Worm (Caenorhabditis elegans) whole organism, young adult: Measurements from ENCODE around the gene R01H2.1.

Source experiments
- B0019.2 ChIP-seq: fragments of 200-800 bp; sonication (Bioruptor generic); conservative IDR thresholded peaks from 2 replicates; pipeline ENCODE4 v1.3.6; 2022; ENCODE audit warnings: missing genetic modification reagents, missing genetic modification characterization, missing compliant biosample characterization
- F10E7.11 ChIP-seq: sonication (generic microtip); optimal IDR thresholded peaks from 2 replicates; lab custom pipeline; 2017; ENCODE audit warnings: mild to moderate bottlenecking, missing genetic modification characterization, moderate library complexity, missing compliant biosample characterization
- F22D6.2 ChIP-seq: sonication (generic microtip); optimal IDR thresholded peaks from 2 replicates; lab custom pipeline; 2016; ENCODE audit warnings: mild to moderate bottlenecking, missing genetic modification characterization, missing compliant biosample characterization
- F23B12.7 ChIP-seq: sonication (generic microtip); optimal IDR thresholded peaks from 2 replicates; lab custom pipeline; 2017; ENCODE audit warnings: missing genetic modification characterization, mild to moderate bottlenecking, missing compliant biosample characterization, antibody characterized with exemption, moderate library complexity; ENCODE audit not compliant: insufficient read depth
- F52B5.7 ChIP-seq: sonication (generic microtip); optimal IDR thresholded peaks from 2 replicates; lab custom pipeline; 2016; ENCODE audit warnings: mild to moderate bottlenecking, missing genetic modification characterization, missing compliant biosample characterization
- F57C9.4 ChIP-seq: sonication (generic microtip); optimal IDR thresholded peaks from 2 replicates; lab custom pipeline; 2017; ENCODE audit warnings: mild to moderate bottlenecking, missing genetic modification characterization, missing compliant biosample characterization
- Y53F4B.3 ChIP-seq: fragments of 200-800 bp; sonication (Bioruptor generic); IDR thresholded peaks from 2 replicates; pipeline ENCODE4 v1.3.6; 2022; ENCODE audit warnings: missing genetic modification reagents, missing genetic modification characterization, missing compliant biosample characterization
- Y79H2A.3 ChIP-seq: fragments of 200-800 bp; sonication (Bioruptor generic); conservative IDR thresholded peaks from 2 replicates; pipeline ENCODE4 v1.3.6; 2022; ENCODE audit warnings: missing genetic modification reagents, missing genetic modification characterization, missing compliant biosample characterization
- aptf-3 ChIP-seq: fragments of 200-800 bp; sonication (Bioruptor generic); IDR thresholded peaks from 2 replicates; pipeline ENCODE4 v1.3.6; 2022; ENCODE audit warnings: missing genetic modification characterization, missing compliant biosample characterization
- attf-3 ChIP-seq: fragments of 200-800 bp; sonication (Bioruptor generic); conservative IDR thresholded peaks from 2 replicates; pipeline ENCODE4 v1.3.6; 2022; ENCODE audit warnings: missing genetic modification reagents, missing genetic modification characterization, missing compliant biosample characterization
- attf-5 ChIP-seq: fragments of 200-800 bp; sonication (Bioruptor generic); optimal IDR thresholded peaks from 2 replicates; lab custom pipeline; 2018; ENCODE audit warnings: mild to moderate bottlenecking, missing genetic modification characterization, missing compliant biosample characterization
- attf-6 ChIP-seq: fragments of 200-800 bp; sonication (Bioruptor generic); IDR thresholded peaks from 2 replicates; pipeline ENCODE4 v1.3.6; 2022; ENCODE audit warnings: missing genetic modification reagents, missing genetic modification characterization, missing compliant biosample characterization
- bed-2 ChIP-seq: fragments of 200-800 bp; sonication (Bioruptor generic); IDR thresholded peaks from 2 replicates; pipeline ENCODE4 v1.3.6; 2022; ENCODE audit warnings: missing genetic modification reagents, missing genetic modification characterization, missing compliant biosample characterization
- cebp-1 ChIP-seq, 2 experiments: fragments of 200-800 bp in 1 of 2; sonication (Bioruptor generic) in 1 of 2; sonication (generic microtip) in 1 of 2; IDR thresholded peaks in 1 of 2; optimal IDR thresholded peaks in 1 of 2; 2 replicates each; pipeline versions ENCODE4 v1.3.6 to Lab custom; 2017 to 2022; ENCODE audit warnings: missing compliant biosample characterization in 2 of 2, missing genetic modification characterization in 2 of 2, mild to moderate bottlenecking in 1 of 2, missing genetic modification reagents in 1 of 2, moderate library complexity in 1 of 2
- ceh-91 ChIP-seq: fragments of 200-800 bp; sonication (Bioruptor generic); IDR thresholded peaks from 2 replicates; pipeline ENCODE4 v1.3.6; 2022; ENCODE audit warnings: missing genetic modification reagents, missing genetic modification characterization, missing compliant biosample characterization
- chd-7 ChIP-seq: sonication (generic microtip); optimal IDR thresholded peaks from 2 replicates; lab custom pipeline; 2016; ENCODE audit warnings: mild to moderate bottlenecking, missing genetic modification characterization, moderate library complexity, missing compliant biosample characterization
- egl-18 ChIP-seq: fragments of 200-800 bp; sonication (Bioruptor generic); IDR thresholded peaks from 2 replicates; pipeline ENCODE4 v1.3.6; 2022; ENCODE audit warnings: missing genetic modification reagents, missing genetic modification characterization, missing compliant biosample characterization
- egrh-3 ChIP-seq: fragments of 200-800 bp; sonication (Bioruptor generic); IDR thresholded peaks from 2 replicates; pipeline ENCODE4 v1.3.6; 2022; ENCODE audit warnings: missing genetic modification reagents, missing genetic modification characterization, missing compliant biosample characterization
- fkh-3 ChIP-seq: sonication (generic microtip); optimal IDR thresholded peaks from 2 replicates; lab custom pipeline; 2016; ENCODE audit warnings: mild to moderate bottlenecking, missing genetic modification characterization, missing compliant biosample characterization
- him-1 ChIP-seq: sonication (generic microtip); optimal IDR thresholded peaks from 2 replicates; lab custom pipeline; 2016; ENCODE audit warnings: missing genotype, missing genetic modification reagents, missing genetic modification characterization, missing compliant biosample characterization
- hlh-12 ChIP-seq: sonication (generic microtip); optimal IDR thresholded peaks from 2 replicates; lab custom pipeline; 2016; ENCODE audit warnings: missing genetic modification characterization, missing compliant biosample characterization
- hlh-26 ChIP-seq: fragments of 200-800 bp; sonication (Bioruptor generic); conservative IDR thresholded peaks from 2 replicates; pipeline ENCODE4 v1.3.6; 2022; ENCODE audit warnings: missing genetic modification reagents, missing genetic modification characterization, missing compliant biosample characterization
- hmg-1.2 ChIP-seq: fragments of 200-800 bp; sonication (Bioruptor generic); IDR thresholded peaks from 2 replicates; pipeline ENCODE4 v1.3.6; 2022; ENCODE audit warnings: missing genetic modification reagents, missing genetic modification characterization, missing compliant biosample characterization
- lin-35 ChIP-seq, 3 experiments: fragments of 150-350 bp in 2 of 3; sonication (generic microtip) in 1 of 3; optimal IDR thresholded peaks; 2 replicates each; lab custom pipeline; 2014 to 2018; ENCODE audit warnings: missing biosample characterization in 3 of 3, missing genetic modification characterization in 3 of 3, missing genetic modification reagents in 3 of 3
- lin-40 ChIP-seq: sonication (generic microtip); optimal IDR thresholded peaks from 2 replicates; lab custom pipeline; 2016; ENCODE audit warnings: missing genetic modification characterization, mild to moderate bottlenecking, missing compliant biosample characterization, missing genotype, missing genetic modification reagents
- lsl-1 ChIP-seq: fragments of 200-800 bp; sonication (Bioruptor generic); optimal IDR thresholded peaks from 2 replicates; lab custom pipeline; 2018; ENCODE audit warnings: mild to moderate bottlenecking, missing genetic modification characterization, moderate library complexity, missing compliant biosample characterization
- madf-10 ChIP-seq: sonication (generic microtip); optimal IDR thresholded peaks from 2 replicates; lab custom pipeline; 2016; ENCODE audit warnings: mild to moderate bottlenecking, missing genetic modification characterization, missing compliant biosample characterization
- madf-6 ChIP-seq: fragments of 200-800 bp; sonication (Bioruptor generic); IDR thresholded peaks from 2 replicates; pipeline ENCODE4 v1.3.6; 2022; ENCODE audit warnings: missing genetic modification reagents, missing genetic modification characterization, missing compliant biosample characterization
- mcd-1 ChIP-seq: fragments of 200-800 bp; sonication (Bioruptor generic); IDR thresholded peaks from 2 replicates; pipeline ENCODE4 v1.3.6; 2022; ENCODE audit warnings: missing genetic modification reagents, missing genetic modification characterization, missing compliant biosample characterization
- mxl-1 ChIP-seq: sonication (generic microtip); optimal IDR thresholded peaks from 2 replicates; lab custom pipeline; 2016; ENCODE audit warnings: missing genetic modification characterization, missing compliant biosample characterization
- nfya-1 ChIP-seq: sonication (generic microtip); optimal IDR thresholded peaks from 2 replicates; lab custom pipeline; 2017; ENCODE audit warnings: antibody characterized with exemption, missing compliant biosample characterization, missing genetic modification characterization, borderline replicate concordance; ENCODE audit not compliant: insufficient read depth
- nfya-2 ChIP-seq: fragments of 200-800 bp; sonication (Bioruptor generic); IDR thresholded peaks from 2 replicates; pipeline ENCODE4 v1.3.6; 2022; ENCODE audit warnings: missing genetic modification reagents, missing genetic modification characterization, missing compliant biosample characterization
- nhr-90 ChIP-seq: sonication (generic microtip); optimal IDR thresholded peaks from 2 replicates; lab custom pipeline; 2016; ENCODE audit warnings: missing genotype, mild to moderate bottlenecking, missing genetic modification characterization, missing compliant biosample characterization
- pha-4 ChIP-seq: fragments of 150-350 bp; sonication (generic microtip); optimal IDR thresholded peaks from 2 replicates; lab custom pipeline; 2014; ENCODE audit warnings: missing biosample characterization, missing genetic modification reagents, missing genetic modification characterization
- sea-2 ChIP-seq: fragments of 200-800 bp; sonication (Bioruptor generic); IDR thresholded peaks from 2 replicates; pipeline ENCODE4 v1.3.6; 2022; ENCODE audit warnings: missing genetic modification characterization, missing compliant biosample characterization
- snpc-1.3 ChIP-seq: sonication (generic microtip); optimal IDR thresholded peaks from 2 replicates; lab custom pipeline; 2017; ENCODE audit warnings: missing genetic modification characterization, mild to moderate bottlenecking, missing compliant biosample characterization, antibody characterized with exemption, moderate library complexity, missing genotype, missing genetic modification reagents; ENCODE audit not compliant: insufficient read depth
- snpc-3.4 ChIP-seq: sonication (generic microtip); optimal IDR thresholded peaks from 2 replicates; lab custom pipeline; 2017; ENCODE audit warnings: missing genetic modification characterization, mild to moderate bottlenecking, missing compliant biosample characterization, antibody characterized with exemption, moderate library complexity, missing genotype, missing genetic modification reagents
- somi-1 ChIP-seq: fragments of 200-800 bp; sonication (Bioruptor generic); optimal IDR thresholded peaks from 2 replicates; lab custom pipeline; 2018; ENCODE audit warnings: mild to moderate bottlenecking, missing genetic modification characterization, missing compliant biosample characterization
- xnd-1 ChIP-seq: sonication (generic microtip); optimal IDR thresholded peaks from 2 replicates; lab custom pipeline; 2016; ENCODE audit warnings: missing genotype, missing genetic modification reagents, missing genetic modification characterization, missing compliant biosample characterization
- zfh-2 ChIP-seq: fragments of 200-800 bp; sonication (Bioruptor generic); conservative IDR thresholded peaks from 2 replicates; pipeline ENCODE4 v1.3.6; 2022; ENCODE audit warnings: missing genetic modification reagents, missing genetic modification characterization, missing compliant biosample characterization
- ztf-18 ChIP-seq: sonication (generic microtip); optimal IDR thresholded peaks from 2 replicates; lab custom pipeline; 2016; ENCODE audit warnings: missing genotype, mild to moderate bottlenecking, missing genetic modification characterization, missing compliant biosample characterization
- ztf-25 ChIP-seq: fragments of 200-800 bp; sonication (Bioruptor generic); IDR thresholded peaks from 2 replicates; pipeline ENCODE4 v1.3.6; 2022; ENCODE audit warnings: missing genetic modification reagents, missing genetic modification characterization, missing compliant biosample characterization

The R01H2.1 gene

ce11 chrIII:7020500-7020899 lies 42.2 kb upstream of the R01H2.1 start, which contains the start of gene col-8 (continued):
- TF ChIP-seq snpc-1.3 (tag; lab: Kevin White, UChicago) (no peak), somi-1 (GFP tag; lab: Kevin White, UChicago) (no peak)

ce11 chrIII:7021156-7021637 lies 41.5 kb upstream of the R01H2.1 start, which contains the start of gene rfl-1:
Gene rfl-1, plus strand, starts transcription at chrIII:7021206.
- TF ChIP-seq madf-6 (GFP tag; lab: Robert Waterston, UW): 0 out of 2 replicates have a peak, but pooled peaks have one; percentile 7
- peak; percentile 20 for TF ChIP-seq snpc-3.4
- 0 out of 2 replicates have a peak, but pooled peaks have one; percentile 26 for TF ChIP-seq mcd-1 (GFP tag; lab: Robert Waterston, UW)
- TF ChIP-seq him-1 (tag; lab: Kevin White, UChicago): peak; percentile 25
- TF ChIP-seq F23B12.7 (tag; lab: Kevin White, UChicago): peak; percentile 19
- peak; percentile 19 for TF ChIP-seq attf-5 (GFP tag; lab: Kevin White, UChicago)
- TF ChIP-seq egl-18 (GFP tag; lab: Robert Waterston, UW): no peak
- no peak for TF ChIP-seq nhr-90
- TF ChIP-seq sea-2 (GFP tag; lab: Robert Waterston, UW): no peak
- no peak for TF ChIP-seq attf-6 (GFP tag; lab: Robert Waterston, UW)
- TF ChIP-seq hmg-1.2 (GFP tag; lab: Robert Waterston, UW): peak; percentile 99
- no peak for TF ChIP-seq somi-1 (GFP tag; lab: Kevin White, UChicago)
- TF ChIP-seq hlh-12: no peak
- TF ChIP-seq Y79H2A.3 (GFP tag; lab: Robert Waterston, UW): no peak
- TF ChIP-seq lsl-1 (GFP tag; lab: Kevin White, UChicago): peak; percentile 12
- peak; percentile 97 for TF ChIP-seq attf-3 (GFP tag; lab: Robert Waterston, UW)
- no peak for TF ChIP-seq xnd-1 (tag; lab: Kevin White, UChicago)
- TF ChIP-seq, all 124 proteins: peak for 9

DNA sequence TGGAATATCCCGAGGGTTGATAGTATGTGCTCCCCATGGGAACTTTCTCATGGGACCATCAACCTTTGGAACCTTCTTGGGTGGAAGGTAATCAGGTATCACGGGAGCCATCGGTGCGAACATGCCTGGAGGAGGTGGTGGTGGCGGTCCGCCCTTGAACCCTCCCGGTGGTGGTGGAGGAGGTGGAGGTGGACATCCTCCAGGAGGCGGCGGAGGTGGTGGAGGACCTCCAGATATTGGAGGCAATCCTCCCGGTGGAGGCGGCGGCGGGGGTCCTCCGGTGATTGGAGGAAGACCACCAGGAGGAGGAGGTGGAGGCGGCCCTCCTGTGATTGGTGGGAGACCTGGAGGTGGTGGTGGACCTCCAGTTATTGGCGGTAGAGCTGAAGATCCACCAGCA lies 36.8 kb upstream of the R01H2.1 start:
- TF ChIP-seq fkh-3 (tag; lab: Kevin White, UChicago) (no peak), chd-7 (tag; lab: Kevin White, UChicago) (no peak), attf-6 (GFP tag; lab: Robert Waterston, UW) (no peak), pha-4 (tag; lab: Kevin White, UChicago) (no peak), ztf-25 (GFP tag; lab: Robert Waterston, UW) (0 out of 2 replicates have a peak, but pooled peaks have one; percentile 20), egrh-3 (GFP tag; lab: Robert Waterston, UW) (peak; percentile 98), ceh-91 (no peak), mcd-1 (GFP tag; lab: Robert Waterston, UW) (peak; percentile 43; the same call in 1 of the 2 replicates), ztf-18 (tag; lab: Kevin White, UChicago) (no peak), zfh-2 (GFP tag; lab: Robert Waterston, UW) (peak; percentile 96), nfya-2 (no peak), hlh-26 (no peak), F22D6.2 (tag; lab: Kevin White, UChicago) (no peak), madf-10 (tag; lab: Kevin White, UChicago) (no peak), F52B5.7 (tag; lab: Kevin White, UChicago) (no peak)

- no peak for TF ChIP-seq sea-2 (GFP tag; lab: Robert Waterston, UW)
- no peak for TF ChIP-seq nfya-2
- no peak for TF ChIP-seq lin-40 (tag; lab: Kevin White, UChicago)
- no peak for TF ChIP-seq mxl-1
- TF ChIP-seq F57C9.4 (tag; lab: Kevin White, UChicago): no peak
- TF ChIP-seq snpc-1.3 (tag; lab: Kevin White, UChicago): no peak
- no peak for TF ChIP-seq bed-2
- no peak for TF ChIP-seq nhr-90
- no peak for TF ChIP-seq Y53F4B.3 (GFP tag; lab: Robert Waterston, UW)
- TF ChIP-seq cebp-1 (GFP tag; IDR thresholded peaks at IDR 0.05; lab: Robert Waterston, UW): no peak
- TF ChIP-seq cebp-1 (tag; optimal IDR thresholded peaks at IDR 0.05; lab: Kevin White, UChicago): no peak
- TF ChIP-seq attf-3 (GFP tag; lab: Robert Waterston, UW): no peak
- no peak for TF ChIP-seq aptf-3 (GFP tag; lab: Robert Waterston, UW)
- no peak for TF ChIP-seq B0019.2 (GFP tag; lab: Robert Waterston, UW)
- TF ChIP-seq F10E7.11: no peak
- no peak for TF ChIP-seq nfya-1 (tag; lab: Kevin White, UChicago)
- TF ChIP-seq lin-35 (GFP tag; optimal IDR thresholded peaks at IDR 0.05; lab: Kevin White, UChicago): no peak
Observed at ce11 chrIII:7029105-7029504, 33.6 kb upstream of the R01H2.1 start, which contains the start of gene cyk-1. Gene cyk-1, minus strand, starts transcription at chrIII:7029205.
